Worm (Caenorhabditis elegans): ENCODE measurements around the gene spp-12.

spp-12 gene

DNA sequence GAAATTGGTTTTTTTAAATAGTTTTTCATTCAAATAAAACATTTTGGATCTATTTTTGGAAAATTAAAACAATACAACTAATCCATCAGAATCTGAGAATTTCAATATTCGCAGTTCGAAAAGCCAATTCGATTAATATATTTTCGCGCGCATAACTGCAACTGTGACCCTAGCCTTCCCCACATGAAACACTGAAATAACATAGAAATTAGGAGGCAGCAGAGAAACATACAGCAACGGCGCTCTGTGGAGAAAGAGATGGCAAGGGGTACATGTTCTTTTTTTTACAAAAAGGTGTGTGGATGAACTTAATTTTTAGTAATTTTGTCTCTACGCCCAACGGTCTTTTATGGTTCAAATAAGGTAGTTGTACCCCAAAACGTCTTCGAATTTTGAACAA, 9.5 kb upstream of the spp-12 start:
- TF ChIP-seq snpc-4 (tag; optimal IDR thresholded peaks at IDR 0.05): no peak
- peak; percentile 33 for TF ChIP-seq C34F6.9 (tag; optimal IDR thresholded peaks at IDR 0.05)

DNA sequence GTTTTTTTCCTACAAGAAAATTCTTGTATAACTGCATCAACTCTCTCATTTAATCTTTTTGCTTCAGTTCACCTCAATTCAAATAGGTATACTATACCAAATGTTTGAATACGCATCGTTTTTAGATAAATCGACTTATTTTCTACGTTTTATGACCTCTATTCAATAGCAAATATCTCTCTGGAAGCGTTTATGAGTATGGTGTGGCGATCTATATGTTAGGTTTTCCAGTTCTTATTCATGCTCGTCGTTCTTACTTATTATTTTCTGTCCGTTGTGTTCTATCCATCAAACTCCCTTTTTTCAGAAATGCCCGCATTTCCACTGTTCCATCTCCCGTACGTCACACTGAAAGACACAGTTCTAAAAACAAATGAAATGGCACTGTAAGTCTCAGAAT, 9.0 kb upstream of the spp-12 start, which contains the start of gene T22G5.3:
Gene T22G5.3 (plus strand): TSS at position 301 of the 400 bp plus-strand sequence.
- TF ChIP-seq nhr-237 (tag; optimal IDR thresholded peaks at IDR 0.05): no peak
- TF ChIP-seq nhr-23 (tag; optimal IDR thresholded peaks at IDR 0.05): no peak
- TF ChIP-seq peb-1 (tag; optimal IDR thresholded peaks at IDR 0.05): no peak
- TF ChIP-seq gmeb-1 (tag; optimal IDR thresholded peaks at IDR 0.05): no peak
- TF ChIP-seq ceh-16 (tag; optimal IDR thresholded peaks at IDR 0.05): no peak
- TF ChIP-seq nhr-129 (tag; optimal IDR thresholded peaks at IDR 0.05): no peak
- TF ChIP-seq ztf-1 (GFP tag; conservative IDR thresholded peaks at IDR 0.05): no peak
- no peak for TF ChIP-seq fos-1 (tag; optimal IDR thresholded peaks at IDR 0.05)
- TF ChIP-seq ama-1 (optimal IDR thresholded peaks at IDR 0.05): no peak
- TF ChIP-seq sma-9 (GFP tag; optimal IDR thresholded peaks at IDR 0.05): no peak
- TF ChIP-seq sma-9 (tag; optimal IDR thresholded peaks at IDR 0.05): no peak
- TF ChIP-seq lin-39 (tag; optimal IDR thresholded peaks at IDR 0.05): no peak
- no peak for TF ChIP-seq nhr-21 (tag; optimal IDR thresholded peaks at IDR 0.05)
- TF ChIP-seq nhr-12 (tag; optimal IDR thresholded peaks at IDR 0.05): no peak

DNA sequence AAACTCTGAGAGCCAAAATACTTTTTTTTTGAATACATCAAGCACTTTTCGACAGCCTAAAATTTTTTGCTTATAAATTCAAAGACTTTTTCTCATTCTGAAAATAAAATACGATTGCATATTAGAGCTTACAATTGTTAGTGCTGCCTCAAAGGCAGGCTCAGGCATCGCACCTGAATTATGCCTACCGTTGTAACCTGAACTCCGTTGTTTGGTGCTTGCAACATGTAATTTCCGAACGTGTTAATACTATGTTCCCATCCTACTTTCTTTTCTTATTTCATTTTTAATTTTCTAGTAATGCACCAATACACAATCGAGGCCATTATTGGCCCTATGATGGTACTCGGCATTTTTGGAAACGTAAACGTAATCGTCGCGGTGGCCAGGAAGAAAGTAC, 2.3 kb upstream of the spp-12 start, which contains the start of gene srsx-19:
Gene srsx-19 (plus strand): TSS at position 301 of the 400 bp plus-strand sequence.
- no peak for TF ChIP-seq elt-3 (tag; optimal IDR thresholded peaks at IDR 0.05)

DNA sequence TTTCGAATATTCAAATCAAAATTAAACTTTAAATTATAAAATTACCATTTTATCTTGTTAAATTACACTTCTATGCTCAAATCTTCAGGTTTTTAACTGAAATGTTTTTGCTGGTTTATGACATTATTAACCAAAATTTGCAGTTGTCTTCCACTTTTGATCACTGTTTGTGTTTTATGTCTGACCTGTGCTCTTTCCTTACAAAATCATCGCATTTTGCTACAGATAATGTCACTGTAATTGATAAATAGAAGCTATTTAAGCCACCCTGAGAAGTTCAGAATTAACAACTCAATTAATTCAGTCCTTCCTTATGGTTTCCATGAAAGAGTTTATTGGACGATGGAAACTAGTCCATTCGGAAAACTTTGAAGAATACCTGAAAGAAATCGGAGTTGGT, 857 bp downstream of the spp-12 start, which contains the start of gene lbp-8:
Gene lbp-8 (plus strand): TSS at position 301 of the 400 bp plus-strand sequence.
- TF ChIP-seq elt-1 (tag; optimal IDR thresholded peaks at IDR 0.05) (no peak), sem-4 (tag; optimal IDR thresholded peaks at IDR 0.05) (no peak), elt-3 (tag; optimal IDR thresholded peaks at IDR 0.05) (no peak), Y55F3AM.14 (GFP tag; optimal IDR thresholded peaks at IDR 0.05) (no peak), gmeb-1 (tag; optimal IDR thresholded peaks at IDR 0.05) (no peak), ztf-1 (GFP tag; conservative IDR thresholded peaks at IDR 0.05) (no peak), lin-13 (GFP tag; optimal IDR thresholded peaks at IDR 0.05) (no peak), crh-2 (tag; optimal IDR thresholded peaks at IDR 0.05) (no peak), peb-1 (tag; optimal IDR thresholded peaks at IDR 0.05) (no peak), F13H6.1 (tag; optimal IDR thresholded peaks at IDR 0.05) (no peak), alr-1 (tag; optimal IDR thresholded peaks at IDR 0.05) (no peak), nhr-237 (tag; optimal IDR thresholded peaks at IDR 0.05) (no peak), unc-62 (GFP tag; optimal IDR thresholded peaks at IDR 0.05) (no peak), unc-55 (GFP tag; optimal IDR thresholded peaks at IDR 0.05) (no peak), ztf-4 (tag; optimal IDR thresholded peaks at IDR 0.05) (no peak), aly-2 (tag; optimal IDR thresholded peaks at IDR 0.05) (no peak), nhr-12 (tag; optimal IDR thresholded peaks at IDR 0.05) (no peak), nhr-6 (tag; optimal IDR thresholded peaks at IDR 0.05) (no peak), dmd-4 (tag; optimal IDR thresholded peaks at IDR 0.05) (no peak)

DNA sequence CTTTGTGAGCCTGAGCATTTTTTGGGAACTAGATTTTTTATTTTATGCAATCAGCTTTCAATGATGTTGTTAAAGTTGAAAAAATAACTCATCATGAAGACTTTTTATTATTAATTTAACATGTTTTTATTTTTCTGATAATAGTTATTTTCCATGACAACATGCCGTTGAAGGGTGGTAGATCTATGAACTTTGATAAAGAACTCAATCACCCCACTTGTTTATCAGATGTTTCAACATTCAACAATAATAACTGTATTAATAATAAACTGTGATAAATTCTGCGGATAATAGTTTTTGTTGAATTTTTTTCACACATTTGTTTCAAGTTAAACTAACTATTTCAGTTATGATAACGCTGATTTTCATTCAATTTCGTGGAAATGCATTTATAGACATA, 1.9 kb downstream of the spp-12 start:
- peak; percentile 12 for TF ChIP-seq nhr-21 (tag; optimal IDR thresholded peaks at IDR 0.05)
- no peak for TF ChIP-seq lin-13 (GFP tag; optimal IDR thresholded peaks at IDR 0.05)
- TF ChIP-seq sma-9 (GFP tag; optimal IDR thresholded peaks at IDR 0.05): peak; percentile 1
- TF ChIP-seq sma-9 (tag; optimal IDR thresholded peaks at IDR 0.05): no peak

DNA sequence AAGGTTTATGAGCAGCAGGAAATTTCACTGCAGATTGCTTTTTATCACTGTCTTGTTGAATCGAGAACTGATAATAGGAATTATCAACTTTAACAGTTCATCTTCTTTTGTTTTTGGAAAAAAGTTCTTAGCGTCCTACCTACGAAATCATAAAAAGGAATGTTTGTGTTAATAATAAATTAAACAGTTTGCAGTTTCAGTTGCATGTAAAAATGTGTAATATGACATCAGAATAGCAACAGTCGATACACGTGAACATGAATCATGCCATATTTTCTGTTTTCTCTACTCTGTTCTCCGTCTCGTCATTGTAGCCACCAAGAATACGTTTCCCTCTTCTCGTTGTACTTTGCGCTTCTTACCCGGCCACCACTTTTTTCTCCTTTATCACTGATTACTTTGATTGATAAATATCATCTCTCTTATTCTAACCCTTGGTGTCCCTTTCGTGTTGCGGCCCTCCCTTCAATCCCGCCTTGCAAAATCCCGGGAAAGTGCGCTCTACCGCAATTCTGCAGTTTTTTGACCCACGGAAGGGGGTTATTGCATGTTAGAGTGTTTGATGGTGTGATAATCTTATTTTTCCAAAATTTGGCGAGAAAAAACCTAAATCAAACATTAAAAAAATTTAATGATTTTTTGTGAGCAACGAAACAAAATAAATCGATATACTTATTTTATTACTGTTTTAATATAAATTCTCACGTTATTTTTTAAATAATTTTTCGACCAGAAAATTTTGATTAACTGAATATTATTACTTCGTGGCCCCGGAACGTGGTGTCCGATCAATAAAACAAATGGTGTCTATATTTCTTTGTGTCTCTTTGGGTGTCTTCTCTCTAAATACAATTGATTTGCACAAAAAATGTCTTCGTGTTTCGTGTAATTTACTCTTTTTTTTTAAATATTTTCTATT, 3.1 kb downstream of the spp-12 start, which contains the start of gene sptl-3:
Gene sptl-3 (plus strand): TSS at position 869 of the 919 bp plus-strand sequence.
- TF ChIP-seq F13H6.1 (tag; optimal IDR thresholded peaks at IDR 0.05) (peak; percentile 49), nhr-25 (tag; optimal IDR thresholded peaks at IDR 0.05) (peak; percentile 53), nhr-129 (tag; optimal IDR thresholded peaks at IDR 0.05) (peak; percentile 53), nhr-23 (tag; optimal IDR thresholded peaks at IDR 0.05) (no peak), elt-1 (tag; optimal IDR thresholded peaks at IDR 0.05) (no peak), unc-39 (tag; optimal IDR thresholded peaks at IDR 0.05) (no peak), R02D3.7 (tag; optimal IDR thresholded peaks at IDR 0.05) (no peak), snpc-4 (tag; optimal IDR thresholded peaks at IDR 0.05) (no peak), crh-2 (tag; optimal IDR thresholded peaks at IDR 0.05) (peak; percentile 74), lin-11 (tag; optimal IDR thresholded peaks at IDR 0.05) (no peak), dmd-4 (tag; optimal IDR thresholded peaks at IDR 0.05) (no peak), blmp-1 (tag; optimal IDR thresholded peaks at IDR 0.05; ENCODE audit: insufficient read depth) (peak; percentile 58), lsy-2 (tag; optimal IDR thresholded peaks at IDR 0.05) (peak in 1 of 2 experiments; percentile 1), ztf-4 (tag; optimal IDR thresholded peaks at IDR 0.05) (peak; percentile 13), mdl-1 (tag; optimal IDR thresholded peaks at IDR 0.05) (peak in 1 of 2 experiments; percentile 5), C34F6.9 (tag; optimal IDR thresholded peaks at IDR 0.05) (peak; percentile 21), elt-3 (tag; optimal IDR thresholded peaks at IDR 0.05) (no peak), nhr-237 (tag; optimal IDR thresholded peaks at IDR 0.05) (no peak), mab-5 (tag; optimal IDR thresholded peaks at IDR 0.05) (no peak), Y55F3AM.14 (GFP tag; optimal IDR thresholded peaks at IDR 0.05) (no peak), lin-39 (tag; optimal IDR thresholded peaks at IDR 0.05) (no peak), fos-1 (tag; optimal IDR thresholded peaks at IDR 0.05) (peak; percentile 60), aly-2 (tag; optimal IDR thresholded peaks at IDR 0.05) (no peak), nhr-21 (tag; optimal IDR thresholded peaks at IDR 0.05) (peak; percentile 73), nhr-77 (tag; optimal IDR thresholded peaks at IDR 0.05) (no peak)
